Worm (Caenorhabditis elegans) whole organism, L4 larva: Measurements from ENCODE around the gene rpy-1.

Source experiments
- F26F4.8 ChIP-seq: fragments of 200-800 bp; sonication (Bioruptor generic); conservative IDR thresholded peaks from 2 replicates; pipeline ENCODE4 v1.3.6; 2022; ENCODE audit warnings: missing genetic modification characterization, missing compliant biosample characterization
- F37D6.2 ChIP-seq: sonication (generic microtip); optimal IDR thresholded peaks from 2 replicates; lab custom pipeline; 2016; ENCODE audit warnings: mild to moderate bottlenecking, missing genetic modification characterization, missing compliant biosample characterization
- R02D3.7 ChIP-seq: fragments of 150-350 bp; sonication (generic microtip); optimal IDR thresholded peaks from 3 replicates; lab custom pipeline; 2014; ENCODE audit warnings: missing biosample characterization, missing genetic modification characterization
- T20F7.1 ChIP-seq: fragments of 200-800 bp; sonication (Bioruptor generic); optimal IDR thresholded peaks from 2 replicates; lab custom pipeline; 2018; ENCODE audit warnings: mild to moderate bottlenecking, missing genetic modification characterization, missing compliant biosample characterization
- Y5F2A.4 ChIP-seq: fragments of 200-800 bp; sonication (Bioruptor generic); optimal IDR thresholded peaks from 2 replicates; lab custom pipeline; 2018; ENCODE audit warnings: mild to moderate bottlenecking, missing genetic modification characterization, missing compliant biosample characterization
- ZK337.2 ChIP-seq: fragments of 200-800 bp; sonication (Bioruptor generic); IDR thresholded peaks from 2 replicates; pipeline ENCODE4 v1.3.6; 2022; ENCODE audit warnings: missing genetic modification reagents, missing genetic modification characterization, missing compliant biosample characterization
- ZK546.5 ChIP-seq, 2 experiments: sonication (generic microtip); optimal IDR thresholded peaks; 2 replicates each; lab custom pipeline; 2017; ENCODE audit warnings: missing biosample characterization in 2 of 2, missing genetic modification characterization in 2 of 2
- aly-2 ChIP-seq: sonication (generic microtip); optimal IDR thresholded peaks from 2 replicates; lab custom pipeline; 2018; ENCODE audit warnings: missing biosample characterization, missing genetic modification characterization
- ama-1 ChIP-seq: fragments of 150-350 bp; optimal IDR thresholded peaks from 2 replicates; lab custom pipeline; 2014; ENCODE audit warnings: inconsistent platforms, mixed read lengths
- arid-1 ChIP-seq: fragments of 200-800 bp; sonication (Bioruptor generic); conservative IDR thresholded peaks from 2 replicates; pipeline ENCODE4 v1.3.6; 2022; ENCODE audit warnings: missing genetic modification reagents, missing genetic modification characterization, missing compliant biosample characterization
- ceh-28 ChIP-seq: fragments of 150-350 bp; optimal IDR thresholded peaks from 2 replicates; lab custom pipeline; 2014; ENCODE audit warnings: missing biosample characterization, missing genetic modification reagents, missing genetic modification characterization
- ceh-62 ChIP-seq: sonication (generic microtip); optimal IDR thresholded peaks from 2 replicates; lab custom pipeline; 2017; ENCODE audit warnings: missing biosample characterization, missing genetic modification characterization
- ceh-82 ChIP-seq: sonication (generic microtip); optimal IDR thresholded peaks from 2 replicates; lab custom pipeline; 2017; ENCODE audit warnings: missing biosample characterization, missing genetic modification characterization
- ces-1 ChIP-seq: fragments of 150-350 bp; sonication (generic microtip); optimal IDR thresholded peaks from 4 replicates; lab custom pipeline; 2014; ENCODE audit warnings: missing biosample characterization, missing genetic modification reagents, missing genetic modification characterization
- ctbp-1 ChIP-seq: fragments of 200-800 bp; sonication (Bioruptor generic); IDR thresholded peaks from 2 replicates; pipeline ENCODE4 v1.3.6; 2022; ENCODE audit warnings: missing genetic modification reagents, missing genetic modification characterization, missing compliant biosample characterization
- daf-8 ChIP-seq: fragments of 200-800 bp; sonication (Bioruptor generic); IDR thresholded peaks from 2 replicates; pipeline ENCODE4 v1.3.6; 2022; ENCODE audit warnings: missing genetic modification characterization, missing compliant biosample characterization
- dmd-6 ChIP-seq: fragments of 200-800 bp; sonication (Bioruptor generic); IDR thresholded peaks from 2 replicates; pipeline ENCODE4 v1.3.6; 2022; ENCODE audit warnings: missing genetic modification reagents, missing genetic modification characterization, missing compliant biosample characterization
- dmd-8 ChIP-seq: fragments of 200-800 bp; sonication (Bioruptor generic); IDR thresholded peaks from 2 replicates; pipeline ENCODE4 v1.3.6; 2022; ENCODE audit warnings: missing genetic modification characterization, missing compliant biosample characterization
- dmd-9 ChIP-seq: fragments of 200-800 bp; sonication (Bioruptor generic); IDR thresholded peaks from 2 replicates; pipeline ENCODE4 v1.3.6; 2022; ENCODE audit warnings: missing genetic modification reagents, missing genetic modification characterization, missing compliant biosample characterization
- duxl-1 ChIP-seq: sonication (generic microtip); optimal IDR thresholded peaks from 2 replicates; lab custom pipeline; 2016; ENCODE audit warnings: mild to moderate bottlenecking, missing genetic modification characterization, moderate library complexity, missing compliant biosample characterization; ENCODE audit not compliant: poor library complexity
- dve-1 ChIP-seq: sonication (generic microtip); optimal IDR thresholded peaks from 2 replicates; lab custom pipeline; 2017; ENCODE audit warnings: antibody characterized with exemption, mild to moderate bottlenecking, missing genetic modification characterization, missing compliant biosample characterization; ENCODE audit not compliant: insufficient read depth
- egl-27 ChIP-seq: sonication (generic microtip); optimal IDR thresholded peaks from 3 replicates; lab custom pipeline; 2017; ENCODE audit warnings: missing biosample characterization, missing genetic modification reagents, missing genetic modification characterization
- egl-43 ChIP-seq: fragments of 200-800 bp; sonication (Bioruptor generic); IDR thresholded peaks from 2 replicates; pipeline ENCODE4 v1.3.6; 2022; ENCODE audit warnings: missing genetic modification reagents, missing genetic modification characterization, missing compliant biosample characterization
- fkh-10 ChIP-seq: fragments of 150-350 bp; optimal IDR thresholded peaks from 2 replicates; lab custom pipeline; 2014; ENCODE audit warnings: missing biosample characterization, missing genetic modification reagents, missing genetic modification characterization
- gei-8 ChIP-seq: fragments of 200-800 bp; sonication (Bioruptor generic); optimal IDR thresholded peaks from 2 replicates; lab custom pipeline; 2018; ENCODE audit warnings: mild to moderate bottlenecking, missing genetic modification characterization, missing compliant biosample characterization
- hif-1 ChIP-seq, 2 experiments: sonication (generic microtip); optimal IDR thresholded peaks; 2 replicates each; lab custom pipeline; 2016 to 2017; ENCODE audit warnings: missing compliant biosample characterization in 2 of 2, missing genetic modification characterization in 2 of 2, missing genetic modification reagents in 2 of 2, missing genotype in 2 of 2, mild to moderate bottlenecking in 1 of 2
- hlh-30 ChIP-seq: sonication (generic microtip); optimal IDR thresholded peaks from 2 replicates; lab custom pipeline; 2017; ENCODE audit warnings: antibody characterized with exemption, mild to moderate bottlenecking, missing genetic modification characterization, missing compliant biosample characterization; ENCODE audit not compliant: insufficient read depth
- jun-1 ChIP-seq: fragments of 150-350 bp; optimal IDR thresholded peaks from 2 replicates; lab custom pipeline; 2014; ENCODE audit warnings: missing biosample characterization, missing genetic modification reagents, missing genetic modification characterization
- lin-13 ChIP-seq: fragments of 150-350 bp; optimal IDR thresholded peaks from 2 replicates; lab custom pipeline; 2014; ENCODE audit warnings: missing biosample characterization, missing genetic modification reagents, missing genetic modification characterization
- lin-29 ChIP-seq: fragments of 200-800 bp; sonication (Bioruptor generic); IDR thresholded peaks from 2 replicates; pipeline ENCODE4 v1.3.6; 2022; ENCODE audit warnings: missing genetic modification reagents, missing genetic modification characterization, missing compliant biosample characterization
- lin-38 ChIP-seq: fragments of 200-800 bp; sonication (Bioruptor generic); IDR thresholded peaks from 2 replicates; pipeline ENCODE4 v1.3.6; 2022; ENCODE audit warnings: missing genetic modification reagents, missing genetic modification characterization, missing compliant biosample characterization
- lir-3 ChIP-seq: sonication (generic microtip); optimal IDR thresholded peaks from 2 replicates; lab custom pipeline; 2016; ENCODE audit warnings: mild to moderate bottlenecking, missing genetic modification characterization, missing compliant biosample characterization
- lsy-2 ChIP-seq, 2 experiments: fragments of 150-350 bp in 1 of 2; sonication (generic microtip) in 1 of 2; optimal IDR thresholded peaks; 2 replicates each; lab custom pipeline; 2014 to 2017; ENCODE audit warnings: missing biosample characterization in 2 of 2, missing genetic modification characterization in 2 of 2
- mxl-2 ChIP-seq: fragments of 200-800 bp; sonication (Bioruptor generic); conservative IDR thresholded peaks from 2 replicates; pipeline ENCODE4 v1.3.6; 2022; ENCODE audit warnings: missing genetic modification reagents, missing genetic modification characterization, missing compliant biosample characterization
- mxl-3 ChIP-seq: fragments of 200-800 bp; sonication (Bioruptor generic); optimal IDR thresholded peaks from 2 replicates; lab custom pipeline; 2018; ENCODE audit warnings: mild to moderate bottlenecking, missing genetic modification characterization, missing compliant biosample characterization
- nhr-102 ChIP-seq: sonication (generic microtip); optimal IDR thresholded peaks from 2 replicates; lab custom pipeline; 2016; ENCODE audit warnings: mild to moderate bottlenecking, missing genetic modification characterization, moderate library complexity, missing compliant biosample characterization
- nhr-11 ChIP-seq: fragments of 150-350 bp; optimal IDR thresholded peaks from 2 replicates; lab custom pipeline; 2014; ENCODE audit warnings: missing biosample characterization, missing genetic modification characterization
- nhr-111 ChIP-seq: fragments of 200-800 bp; sonication (Bioruptor generic); optimal IDR thresholded peaks from 2 replicates; lab custom pipeline; 2018; ENCODE audit warnings: mild to moderate bottlenecking, missing genetic modification characterization, missing compliant biosample characterization
- nhr-25 ChIP-seq: sonication (generic microtip); optimal IDR thresholded peaks from 2 replicates; lab custom pipeline; 2017; ENCODE audit warnings: missing genetic modification characterization, mild to moderate bottlenecking, missing compliant biosample characterization, antibody characterized with exemption, moderate library complexity, borderline replicate concordance; ENCODE audit not compliant: insufficient read depth
- nhr-41 ChIP-seq: fragments of 200-800 bp; sonication (Bioruptor generic); IDR thresholded peaks from 2 replicates; pipeline ENCODE4 v1.3.6; 2022; ENCODE audit warnings: missing genetic modification reagents, missing genetic modification characterization, missing compliant biosample characterization
- set-16 ChIP-seq: fragments of 200-800 bp; sonication (Bioruptor generic); IDR thresholded peaks from 2 replicates; pipeline ENCODE4 v1.3.6; 2022; ENCODE audit warnings: missing genetic modification reagents, missing genetic modification characterization, missing compliant biosample characterization
- skn-1 ChIP-seq: fragments of 150-350 bp; optimal IDR thresholded peaks from 2 replicates; lab custom pipeline; 2014; ENCODE audit warnings: missing biosample characterization, missing genetic modification characterization
- tra-1 ChIP-seq: fragments of 200-800 bp; sonication (Bioruptor generic); IDR thresholded peaks from 2 replicates; pipeline ENCODE4 v1.3.6; 2022; ENCODE audit warnings: missing genetic modification reagents, missing genetic modification characterization, missing compliant biosample characterization
- unc-39 ChIP-seq: sonication (generic microtip); optimal IDR thresholded peaks from 2 replicates; lab custom pipeline; 2017; ENCODE audit warnings: missing biosample characterization, missing genetic modification characterization
- unc-62 ChIP-seq, 3 experiments: fragments of 150-350 bp in 1 of 3; sonication (generic microtip); optimal IDR thresholded peaks in 2 of 3; peaks in 1 of 3; 1 replicate in 1 of 3; 2 replicates in 2 of 3; lab custom pipeline; 2014 to 2017; ENCODE audit warnings: missing biosample characterization in 3 of 3, missing genetic modification characterization in 3 of 3, missing genetic modification reagents in 3 of 3, missing genotype in 1 of 3
- zag-1 ChIP-seq: fragments of 150-350 bp; optimal IDR thresholded peaks from 2 replicates; lab custom pipeline; 2014; ENCODE audit warnings: missing biosample characterization, missing genetic modification characterization
- zip-11 ChIP-seq: fragments of 200-800 bp; sonication (Bioruptor generic); IDR thresholded peaks from 2 replicates; pipeline ENCODE4 v1.3.6; 2022; ENCODE audit warnings: missing genetic modification characterization, missing compliant biosample characterization
- ztf-7 ChIP-seq: fragments of 150-350 bp; optimal IDR thresholded peaks from 2 replicates; lab custom pipeline; 2014; ENCODE audit warnings: missing biosample characterization, missing genetic modification characterization

rpy-1 gene

DNA sequence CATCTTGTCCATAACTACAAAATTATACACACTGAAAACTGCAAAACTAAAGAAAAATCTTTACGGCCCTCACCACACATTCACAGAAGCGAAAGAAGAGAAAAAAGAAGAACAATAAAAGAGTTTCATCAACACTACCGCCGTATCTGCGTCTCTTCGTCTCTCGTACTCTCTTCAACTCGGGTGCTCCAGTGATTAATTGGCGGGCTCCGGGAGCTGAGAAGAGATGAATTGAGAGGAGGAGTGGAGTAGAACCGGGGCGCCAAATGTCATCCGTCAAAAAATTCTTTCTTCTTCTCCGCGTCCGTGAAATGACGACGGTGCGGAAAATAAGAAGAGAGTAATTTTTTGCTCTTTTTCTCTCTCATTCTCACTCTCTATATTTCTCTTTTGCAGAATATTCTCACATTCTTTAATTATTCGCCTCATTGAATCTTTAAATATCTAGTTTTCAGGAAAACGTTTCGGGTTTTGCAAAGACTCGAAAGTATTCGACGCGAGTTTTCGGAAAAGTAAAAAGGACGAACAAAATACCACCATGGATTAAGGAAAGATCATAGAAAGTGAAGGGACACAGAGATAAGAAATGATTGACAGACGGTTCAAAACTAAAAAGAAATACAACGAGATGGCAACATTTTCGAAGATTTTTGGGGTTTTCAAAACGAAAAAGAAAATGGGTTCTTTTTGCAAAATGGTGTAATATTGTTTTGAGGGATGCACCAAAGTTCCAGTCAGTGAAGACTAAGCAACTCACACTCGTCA lies 2.2 kb upstream of the rpy-1 start (continued):
- TF ChIP-seq F37D6.2 (tag; lab: Kevin White, UChicago) (no peak), nhr-11 (tag; lab: Kevin White, UChicago) (no peak), lin-38 (GFP tag; lab: Robert Waterston, UW) (no peak), zip-11 (GFP tag; lab: Robert Waterston, UW) (no peak), ztf-7 (tag; lab: Kevin White, UChicago) (no peak), dve-1 (no peak), hif-1 (tag; optimal IDR thresholded peaks at IDR 0.05; lab: Kevin White, UChicago) (peak in 1 of 2 experiments; percentile 28), aly-2 (tag; lab: Kevin White, UChicago) (no peak), duxl-1 (no peak), ces-1 (GFP tag; lab: Kevin White, UChicago) (no peak), skn-1 (no peak), dmd-8 (GFP tag; lab: Robert Waterston, UW) (no peak), arid-1 (GFP tag; lab: Robert Waterston, UW) (no peak), lir-3 (no peak), tra-1 (GFP tag; lab: Robert Waterston, UW) (no peak), zag-1 (tag; lab: Kevin White, UChicago) (no peak), egl-43 (0 out of 2 replicates have a peak, but pooled peaks have one; percentile 35), dmd-6 (0 out of 2 replicates have a peak, but pooled peaks have one; percentile 18), ama-1 (lab: Kevin White, UChicago) (no peak), gei-8 (GFP tag; lab: Kevin White, UChicago) (no peak), set-16 (GFP tag; lab: Robert Waterston, UW) (no peak; the same call in 1 of the 2 replicates), mxl-2 (GFP tag; lab: Robert Waterston, UW) (no peak), nhr-25 (no peak), ceh-62 (tag; lab: Kevin White, UChicago) (no peak), egl-27 (tag; lab: Kevin White, UChicago) (no peak), mxl-3 (no peak), ceh-28 (no peak), lin-29 (GFP tag; lab: Robert Waterston, UW) (no peak), hlh-30 (no peak), F26F4.8 (GFP tag; lab: Robert Waterston, UW) (no peak), lsy-2 (tag; optimal IDR thresholded peaks at IDR 0.05; lab: Kevin White, UChicago) (peak in 1 of 2 experiments; percentile 51), ceh-82 (no peak), nhr-102 (tag; lab: Kevin White, UChicago) (no peak)
- TF ChIP-seq, all 104 proteins: peak for 10

DNA sequence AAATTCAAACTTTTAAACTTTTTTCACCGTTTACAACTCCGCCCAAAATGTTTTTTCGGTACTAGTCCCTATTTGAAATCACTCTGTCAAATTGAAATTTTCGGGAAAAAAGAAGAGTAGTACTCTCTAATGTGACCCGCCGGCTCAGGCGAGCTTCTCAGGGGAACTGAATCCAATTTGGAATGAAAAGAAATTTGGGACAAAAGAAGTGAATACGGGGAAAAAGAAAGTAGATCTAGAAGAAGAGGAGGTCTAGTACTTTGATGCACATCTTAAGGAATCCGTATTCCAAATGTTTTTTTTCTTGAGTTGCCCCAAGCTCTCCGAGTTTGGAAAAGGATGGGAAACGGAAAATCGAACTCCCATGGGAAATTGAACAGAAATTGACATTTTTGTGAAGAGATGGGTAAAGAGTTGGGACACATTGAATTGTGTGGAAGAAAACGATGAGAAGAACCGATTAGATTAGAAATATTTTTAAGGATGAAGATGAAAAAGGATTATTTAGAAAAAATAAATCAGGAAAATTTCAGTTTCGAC lies 1.2 kb upstream of the rpy-1 start:
- 0 out of 2 replicates have a peak, but pooled peaks have one; percentile 16 for TF ChIP-seq ctbp-1 (GFP tag; lab: Robert Waterston, UW)
- no peak for TF ChIP-seq dmd-9 (GFP tag; lab: Robert Waterston, UW)
- TF ChIP-seq nhr-41 (GFP tag; lab: Robert Waterston, UW), result no peak
- no peak for TF ChIP-seq ZK546.5 (tag; optimal IDR thresholded peaks at IDR 0.05; lab: Kevin White, UChicago)
- TF ChIP-seq nhr-111 (GFP tag; lab: Kevin White, UChicago), result no peak
- no peak for TF ChIP-seq hlh-30
- TF ChIP-seq R02D3.7 (tag; lab: Kevin White, UChicago), result no peak
- no peak for TF ChIP-seq tra-1 (GFP tag; lab: Robert Waterston, UW)
- TF ChIP-seq ZK337.2 (GFP tag; lab: Robert Waterston, UW), result no peak
- TF ChIP-seq jun-1 (tag; lab: Kevin White, UChicago), result no peak
- TF ChIP-seq fkh-10 (GFP tag; lab: Kevin White, UChicago), result peak; percentile 39
- TF ChIP-seq unc-62 (GFP tag; optimal IDR thresholded peaks at IDR 0.05 in 1 of 2; lab: Kevin White, UChicago), result peak in 1 of 2 experiments; percentile 67
- no peak for TF ChIP-seq unc-62 (tag; optimal IDR thresholded peaks at IDR 0.05; lab: Kevin White, UChicago)
- no peak for TF ChIP-seq ces-1 (GFP tag; lab: Kevin White, UChicago)
- TF ChIP-seq unc-39 (tag; lab: Kevin White, UChicago), result no peak
- TF ChIP-seq egl-27 (tag; lab: Kevin White, UChicago), result no peak
- no peak for TF ChIP-seq Y5F2A.4 (GFP tag; lab: Kevin White, UChicago)
- TF ChIP-seq daf-8 (GFP tag; lab: Robert Waterston, UW), result no peak
- no peak for TF ChIP-seq lin-13 (GFP tag; lab: Kevin White, UChicago)
- no peak for TF ChIP-seq T20F7.1 (GFP tag; lab: Kevin White, UChicago)
- no peak for TF ChIP-seq ceh-82
- TF ChIP-seq, all 104 proteins: peak for 3
